Worm (Caenorhabditis elegans) whole organism, L2 larva: Measurements from ENCODE around the gene dpy-26.

Experiments used
- C34F6.9 ChIP-seq: fragments of 150-350 bp; optimal IDR thresholded peaks from 2 replicates; lab custom pipeline; 2014; ENCODE audit warnings: missing biosample characterization, missing genetic modification characterization
- F13H6.1 ChIP-seq: sonication (generic microtip); optimal IDR thresholded peaks from 2 replicates; lab custom pipeline; 2016; ENCODE audit warnings: missing genetic modification characterization, missing compliant biosample characterization
- Y55F3AM.14 ChIP-seq: fragments of 200-800 bp; sonication (Bioruptor generic); optimal IDR thresholded peaks from 2 replicates; lab custom pipeline; 2018; ENCODE audit warnings: mild to moderate bottlenecking, missing genetic modification characterization, missing compliant biosample characterization
- gmeb-1 ChIP-seq: fragments of 150-350 bp; optimal IDR thresholded peaks from 2 replicates; lab custom pipeline; 2014; ENCODE audit warnings: missing biosample characterization, missing genetic modification characterization
- nhr-25 ChIP-seq: fragments of 150-350 bp; sonication (generic microtip); optimal IDR thresholded peaks from 3 replicates; lab custom pipeline; 2014; ENCODE audit warnings: missing biosample characterization, missing genetic modification characterization
- zag-1 ChIP-seq: fragments of 150-350 bp; optimal IDR thresholded peaks from 2 replicates; lab custom pipeline; 2014; ENCODE audit warnings: missing biosample characterization, missing genetic modification characterization

ce11 chrIV:12427687-12428284 lies 23.3 kb downstream of the dpy-26 start:
- TF ChIP-seq C34F6.9 = no peak
- no peak for TF ChIP-seq nhr-25
- TF ChIP-seq gmeb-1 (tag; lab: Kevin White, UChicago) = no peak
- no peak for TF ChIP-seq Y55F3AM.14 (GFP tag; lab: Kevin White, UChicago)
- no peak for TF ChIP-seq zag-1
- TF ChIP-seq F13H6.1 (tag; lab: Kevin White, UChicago) = no peak
